Worm (Caenorhabditis elegans) whole organism, mixed stage, embryonic: ENCODE results near the gene R08C7.12.

Experiments
- M03D4.4 ChIP-seq: sonication (generic microtip); optimal IDR thresholded peaks from 2 replicates; lab custom pipeline; 2017; ENCODE audit warnings: mild to moderate bottlenecking, missing genetic modification characterization, missing compliant biosample characterization
- bed-3 ChIP-seq: fragments of 200-800 bp; sonication (Bioruptor generic); optimal IDR thresholded peaks from 3 replicates; lab custom pipeline; 2018; ENCODE audit warnings: mild to moderate bottlenecking, missing genetic modification characterization, moderate library complexity, missing compliant biosample characterization
- elt-3 ChIP-seq: fragments of 150-350 bp; optimal IDR thresholded peaks from 2 replicates; lab custom pipeline; 2014; ENCODE audit warnings: missing biosample characterization, missing genetic modification characterization
- nhr-76 ChIP-seq: sonication (generic microtip); optimal IDR thresholded peaks from 2 replicates; lab custom pipeline; 2017; ENCODE audit warnings: missing biosample characterization, missing genetic modification characterization
- pha-4 ChIP-seq: fragments of 150-350 bp; optimal IDR thresholded peaks from 2 replicates; lab custom pipeline; 2018; ENCODE audit warnings: missing biosample characterization, missing genetic modification reagents, missing genetic modification characterization
- unc-62 ChIP-seq: fragments of 150-350 bp; optimal IDR thresholded peaks from 2 replicates; lab custom pipeline; 2014; ENCODE audit warnings: missing biosample characterization, missing genetic modification reagents, missing genetic modification characterization

- no peak for TF ChIP-seq M03D4.4
- no peak for TF ChIP-seq unc-62
- no peak for TF ChIP-seq elt-3 (tag; lab: Kevin White, UChicago)
- TF ChIP-seq bed-3 (GFP tag; lab: Kevin White, UChicago): no peak
- TF ChIP-seq nhr-76: no peak
- no peak for TF ChIP-seq pha-4
These were observed 27.5 kb downstream of the R08C7.12 start, which contains the start of gene M01H9.3 for ce11 chrIV:4477009-4477471.
